Fruit fly (Drosophila melanogaster) Kc167 (cell line): Measurements from ENCODE around the gene CG7872.

Experiments
- Myc ChIP-seq: fragments of >200 bp; optimal IDR thresholded peaks from 2 replicates; lab custom pipeline; 2017; ENCODE audit warnings: missing external identifiers
- Sin3A ChIP-seq: fragments of >200 bp; optimal IDR thresholded peaks from 2 replicates; lab custom pipeline; 2018; ENCODE audit warnings: missing external identifiers
- h ChIP-seq: fragments of >200 bp; optimal IDR thresholded peaks from 3 replicates; lab custom pipeline; 2018; ENCODE audit warnings: missing external identifiers
- insv ChIP-seq: fragments of >200 bp; optimal IDR thresholded peaks from 3 replicates; lab custom pipeline; 2018; ENCODE audit warnings: missing external identifiers
- psq ChIP-seq: fragments of >200 bp; optimal IDR thresholded peaks from 2 replicates; lab custom pipeline; 2017; ENCODE audit warnings: missing external identifiers

DNA sequence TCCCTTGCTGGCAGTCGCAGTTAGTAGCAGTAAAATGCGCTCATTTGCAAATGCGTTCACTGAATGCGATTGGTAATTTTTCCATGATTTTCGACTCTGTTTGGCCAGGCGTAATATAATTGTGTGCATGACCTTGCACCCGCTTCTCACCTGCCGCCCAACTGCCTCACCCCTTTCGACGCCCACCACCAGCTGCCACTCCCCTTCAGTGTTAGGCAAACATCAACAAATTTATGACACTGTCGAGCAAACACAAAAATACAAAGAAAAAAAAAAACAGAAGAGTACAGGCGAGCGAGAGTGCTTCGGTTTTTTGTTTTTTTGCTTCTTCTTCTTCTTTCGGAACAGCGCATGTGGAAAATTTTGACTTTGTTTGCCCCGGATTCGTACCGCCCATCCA lies 48.0 kb upstream of the CG7872 start:
- TF ChIP-seq Myc (lab: Kevin White, UChicago) (no peak), insv (lab: Kevin White, UChicago) (no peak), Sin3A (lab: Kevin White, UChicago) (no peak), psq (lab: Kevin White, UChicago) (no peak), h (lab: Kevin White, UChicago) (no peak)
